Worm (Caenorhabditis elegans): ENCODE measurements around the gene mdf-2.

mdf-2 gene

DNA sequence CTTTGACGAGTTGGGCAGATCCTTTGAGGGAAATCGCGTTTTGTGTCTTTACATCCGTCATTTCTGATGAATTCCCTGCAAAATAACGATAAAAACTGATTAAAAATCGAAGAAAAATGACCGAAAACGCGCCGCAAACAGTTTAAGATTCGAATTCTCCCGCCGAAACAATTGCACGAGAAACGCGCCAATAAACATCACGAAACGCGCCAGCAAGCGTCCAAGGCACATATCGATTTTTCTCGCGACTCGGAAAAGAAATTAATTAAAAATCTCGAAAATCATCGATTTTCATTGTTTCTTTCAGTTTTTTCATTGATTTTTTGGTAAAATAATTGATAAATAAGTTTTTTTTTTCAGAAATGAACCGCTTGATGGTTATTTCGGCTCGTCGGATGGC is at the start of gene mdf-2, which contains the start of gene nduv-3:
mdf-2 (minus strand) TSS at position 176 of the 400 bp plus-strand sequence.
nduv-3 (plus strand) TSS at position 361 of the 400 bp plus-strand sequence.
- TF ChIP-seq nfya-1 (tag; optimal IDR thresholded peaks at IDR 0.05; ENCODE audit: insufficient read depth) (peak; percentile 83), snpc-4 (tag; optimal IDR thresholded peaks at IDR 0.05) (peak; percentile 62), lin-15B (tag; optimal IDR thresholded peaks at IDR 0.05) (peak; percentile 90), hmg-11 (tag; optimal IDR thresholded peaks at IDR 0.05) (peak; percentile 31), ama-1 (optimal IDR thresholded peaks at IDR 0.05) (no peak), skn-1 (tag; optimal IDR thresholded peaks at IDR 0.05) (peak; percentile 28), jun-1 (tag; optimal IDR thresholded peaks at IDR 0.05) (peak; percentile 38), ztf-4 (tag; optimal IDR thresholded peaks at IDR 0.05) (no peak), nhr-43 (tag; optimal IDR thresholded peaks at IDR 0.05; ENCODE audit: poor library complexity, severe bottlenecking) (peak; percentile 24), unc-39 (tag; optimal IDR thresholded peaks at IDR 0.05) (no peak), nhr-25 (tag; optimal IDR thresholded peaks at IDR 0.05) (peak; percentile 73), lin-39 (tag; optimal IDR thresholded peaks at IDR 0.05) (peak; percentile 40), pha-4 (tag; optimal IDR thresholded peaks at IDR 0.05) (peak; percentile 76), ceh-28 (tag; optimal IDR thresholded peaks at IDR 0.05) (peak; percentile 94), pqm-1 (tag; optimal IDR thresholded peaks at IDR 0.05) (peak; percentile 4), egl-5 (tag; optimal IDR thresholded peaks at IDR 0.05) (peak; percentile 81), ceh-9 (tag; optimal IDR thresholded peaks at IDR 0.05) (no peak), elt-1 (tag; optimal IDR thresholded peaks at IDR 0.05) (no peak), eor-1 (tag; optimal IDR thresholded peaks at IDR 0.05) (no peak), elt-2 (tag; optimal IDR thresholded peaks at IDR 0.05) (peak; percentile 7), ceh-82 (tag; optimal IDR thresholded peaks at IDR 0.05) (peak; percentile 1), nhr-23 (tag; optimal IDR thresholded peaks at IDR 0.05) (peak; percentile 82), R02D3.7 (tag; optimal IDR thresholded peaks at IDR 0.05) (peak; percentile 33), egl-27 (tag; optimal IDR thresholded peaks at IDR 0.05) (no peak), fkh-10 (GFP tag; optimal IDR thresholded peaks at IDR 0.05) (no peak)

DNA sequence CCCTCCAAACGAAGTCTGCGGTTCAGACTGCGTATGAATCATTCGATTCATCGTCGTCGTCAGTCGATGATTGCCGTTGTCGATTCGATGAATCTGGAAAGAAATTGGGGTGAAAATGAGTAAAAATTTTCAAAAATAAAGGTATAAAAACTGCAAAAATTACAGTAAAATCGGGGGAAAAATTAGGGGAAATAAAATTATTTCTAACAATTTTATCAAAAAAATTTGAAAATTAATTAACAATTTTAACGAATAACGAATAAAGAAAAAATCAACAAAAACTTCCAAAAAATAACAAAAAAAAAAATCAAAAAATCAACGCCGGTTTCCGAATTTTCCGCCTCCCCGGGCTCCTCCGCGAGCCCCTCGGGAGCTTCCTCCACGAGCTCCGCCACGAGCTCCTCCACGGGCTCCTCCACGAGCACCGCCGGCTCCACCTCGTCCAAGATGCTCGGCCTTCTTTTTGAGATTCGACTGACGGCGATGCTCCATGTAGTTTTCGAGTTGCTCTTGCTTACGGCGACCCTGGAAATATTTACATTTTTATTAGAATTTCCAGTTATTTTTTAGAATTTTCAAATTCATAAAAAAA is 47.9 kb upstream of the mdf-2 start, which contains the start of gene egrh-3:
egrh-3 (minus strand) TSS at position 51 of the 592 bp plus-strand sequence.
- TF ChIP-seq fos-1 (tag; optimal IDR thresholded peaks at IDR 0.05): no peak
- no peak for TF ChIP-seq ztf-11 (tag; optimal IDR thresholded peaks at IDR 0.05)
- TF ChIP-seq jun-1 (tag; optimal IDR thresholded peaks at IDR 0.05): no peak
- no peak for TF ChIP-seq nhr-28 (tag; optimal IDR thresholded peaks at IDR 0.05)
- no peak for TF ChIP-seq ama-1 (optimal IDR thresholded peaks at IDR 0.05)
- no peak for TF ChIP-seq nhr-23 (tag; optimal IDR thresholded peaks at IDR 0.05)
- TF ChIP-seq R02D3.7 (tag; optimal IDR thresholded peaks at IDR 0.05): no peak
- no peak for TF ChIP-seq eor-1 (tag; optimal IDR thresholded peaks at IDR 0.05)
- TF ChIP-seq fkh-10 (GFP tag; optimal IDR thresholded peaks at IDR 0.05): no peak
- TF ChIP-seq pha-4 (tag; optimal IDR thresholded peaks at IDR 0.05): no peak

DNA sequence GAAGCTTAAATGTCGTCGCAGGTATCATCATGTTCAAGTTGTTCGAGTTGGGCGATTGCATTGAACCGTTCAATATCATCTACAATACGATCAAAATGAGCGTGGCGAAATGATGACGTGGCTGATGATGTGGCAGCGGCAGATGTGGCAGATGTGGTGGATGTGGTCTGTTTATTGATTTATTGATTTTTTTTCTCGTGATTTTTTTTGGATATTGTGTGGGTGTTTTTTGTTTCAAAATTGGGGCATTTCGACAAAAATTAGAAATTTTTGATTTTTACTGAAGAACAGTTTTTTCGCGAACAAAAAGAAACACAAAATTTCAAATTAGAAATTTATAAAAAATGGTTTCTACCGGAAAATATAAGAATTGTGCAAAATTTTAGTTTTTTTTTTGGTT is 39.4 kb upstream of the mdf-2 start:
- TF ChIP-seq sea-2 (GFP tag; optimal IDR thresholded peaks at IDR 0.05) (no peak), ceh-28 (tag; optimal IDR thresholded peaks at IDR 0.05) (peak; percentile 86)

DNA sequence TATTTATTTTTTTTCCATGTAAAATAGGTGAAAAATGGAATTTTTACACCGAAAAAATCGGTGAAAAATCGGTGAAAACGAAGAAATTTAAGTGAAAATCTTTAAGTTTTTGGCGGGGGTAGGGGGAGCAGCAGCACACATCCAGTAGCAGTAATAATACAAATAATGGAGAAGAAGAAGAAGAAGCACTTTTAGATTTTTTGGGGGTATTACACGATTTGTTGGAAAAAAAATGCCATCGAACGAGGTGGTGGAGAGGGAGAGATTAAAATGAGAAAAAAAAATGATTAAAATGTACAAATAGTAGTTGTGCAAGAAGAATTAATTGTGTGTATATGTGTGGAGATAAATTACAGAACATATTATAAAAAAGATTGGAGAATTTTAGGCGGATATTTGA is 37.2 kb upstream of the mdf-2 start:
- TF ChIP-seq ceh-28 (tag; optimal IDR thresholded peaks at IDR 0.05) (no peak), nfya-1 (tag; optimal IDR thresholded peaks at IDR 0.05; ENCODE audit: insufficient read depth) (no peak)

DNA sequence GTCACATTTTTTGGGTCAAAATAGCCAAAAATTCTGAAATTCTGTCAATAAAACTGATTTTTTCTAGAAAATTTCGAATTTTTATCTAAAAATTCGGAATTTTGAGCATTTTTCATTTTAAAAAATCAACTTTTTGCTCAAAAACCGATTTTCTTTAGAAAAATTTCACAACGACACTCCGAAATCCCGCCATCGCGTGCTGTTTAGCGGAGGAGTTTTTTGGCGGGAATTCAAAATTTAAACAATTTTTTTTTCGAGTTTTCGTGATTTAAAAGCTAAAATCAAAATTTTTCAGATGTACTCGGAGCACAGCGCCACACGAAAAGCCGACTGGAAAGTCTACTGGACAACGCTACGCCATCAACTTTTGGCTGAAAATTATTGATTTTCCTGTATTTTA is 36.8 kb upstream of the mdf-2 start:
- TF ChIP-seq ceh-16 (tag; optimal IDR thresholded peaks at IDR 0.05): no peak
- no peak for TF ChIP-seq nhr-28 (tag; optimal IDR thresholded peaks at IDR 0.05)
- no peak for TF ChIP-seq mdl-1 (tag; optimal IDR thresholded peaks at IDR 0.05)
- TF ChIP-seq elt-2 (tag; optimal IDR thresholded peaks at IDR 0.05): no peak
- no peak for TF ChIP-seq nhr-11 (tag; optimal IDR thresholded peaks at IDR 0.05)
- no peak for TF ChIP-seq nhr-23 (tag; optimal IDR thresholded peaks at IDR 0.05)
- no peak for TF ChIP-seq egl-5 (tag; optimal IDR thresholded peaks at IDR 0.05)
- TF ChIP-seq zag-1 (tag; optimal IDR thresholded peaks at IDR 0.05): no peak
- no peak for TF ChIP-seq ceh-9 (tag; optimal IDR thresholded peaks at IDR 0.05)
- TF ChIP-seq nhr-77 (tag; optimal IDR thresholded peaks at IDR 0.05): no peak
- no peak for TF ChIP-seq elt-1 (tag; optimal IDR thresholded peaks at IDR 0.05)
- TF ChIP-seq jun-1 (tag; optimal IDR thresholded peaks at IDR 0.05): no peak
- TF ChIP-seq nhr-76 (tag; optimal IDR thresholded peaks at IDR 0.05): no peak
- TF ChIP-seq ceh-82 (tag; optimal IDR thresholded peaks at IDR 0.05): no peak
- TF ChIP-seq nhr-67 (tag; optimal IDR thresholded peaks at IDR 0.05): no peak
- TF ChIP-seq ztf-4 (tag; optimal IDR thresholded peaks at IDR 0.05): no peak
- TF ChIP-seq elt-3 (tag; optimal IDR thresholded peaks at IDR 0.05): no peak
- TF ChIP-seq ama-1 (optimal IDR thresholded peaks at IDR 0.05): no peak
- no peak for TF ChIP-seq sea-2 (GFP tag; optimal IDR thresholded peaks at IDR 0.05)
